Fruit fly (Drosophila melanogaster) Kc167 (cell line): Measurements from ENCODE around the gene CG4982.

ENCODE experiments used
- Myc ChIP-seq: fragments of >200 bp; optimal IDR thresholded peaks from 2 replicates; lab custom pipeline; 2017; ENCODE audit warnings: missing external identifiers
- Sin3A ChIP-seq: fragments of >200 bp; optimal IDR thresholded peaks from 2 replicates; lab custom pipeline; 2018; ENCODE audit warnings: missing external identifiers
- h ChIP-seq: fragments of >200 bp; optimal IDR thresholded peaks from 3 replicates; lab custom pipeline; 2018; ENCODE audit warnings: missing external identifiers
- insv ChIP-seq: fragments of >200 bp; optimal IDR thresholded peaks from 3 replicates; lab custom pipeline; 2018; ENCODE audit warnings: missing external identifiers
- psq ChIP-seq: fragments of >200 bp; optimal IDR thresholded peaks from 2 replicates; lab custom pipeline; 2017; ENCODE audit warnings: missing external identifiers
- ttk ChIP-seq: sonication (Bioruptor generic); optimal IDR thresholded peaks from 2 replicates; lab custom pipeline; 2017; ENCODE audit warnings: missing external identifiers

Gene CG4982

DNA sequence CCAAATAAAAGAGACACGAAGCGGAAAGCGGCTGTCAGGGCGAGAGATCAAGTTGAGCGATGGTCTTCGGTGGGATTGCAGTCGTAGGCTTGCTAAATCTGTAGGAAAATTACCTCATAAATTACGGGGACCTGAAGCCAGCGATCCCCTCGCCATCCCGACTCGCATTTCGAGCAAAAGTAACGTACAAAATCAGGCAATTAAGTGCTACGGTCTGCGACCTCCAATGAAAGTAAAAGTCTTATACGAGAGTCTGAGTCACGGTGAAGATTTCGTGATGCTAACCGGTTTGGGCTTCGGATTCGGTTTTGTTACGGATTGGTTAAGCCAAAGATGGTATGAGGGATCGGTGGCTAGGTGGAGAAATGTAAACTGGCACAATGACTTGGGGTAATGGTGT lies 38.6 kb downstream of the CG4982 start:
- TF ChIP-seq ttk (lab: Kevin White, UChicago) (no peak), Sin3A (lab: Kevin White, UChicago) (no peak), insv (lab: Kevin White, UChicago) (no peak), h (no peak), psq (lab: Kevin White, UChicago) (no peak), Myc (lab: Kevin White, UChicago) (no peak)

DNA sequence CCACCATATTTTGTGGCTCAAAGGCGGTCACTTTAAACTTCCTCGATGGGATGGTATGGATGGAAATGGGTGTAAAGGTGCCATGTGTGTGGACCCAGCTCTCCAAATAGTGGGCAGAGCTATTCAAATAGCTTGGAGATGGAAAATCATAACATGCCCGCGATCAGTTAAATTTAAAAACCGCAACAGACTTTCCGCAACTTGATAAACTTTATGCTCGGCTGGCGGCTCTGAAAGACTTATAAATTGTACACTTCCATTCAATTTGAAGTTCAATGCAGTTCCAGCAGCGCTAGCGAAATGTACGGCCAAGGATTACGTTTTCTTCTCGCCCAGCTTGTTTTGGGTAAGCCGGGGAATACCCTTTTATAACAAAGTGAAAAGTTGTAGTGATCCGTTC lies 44.8 kb downstream of the CG4982 start, which contains the start of gene CG33257:
TSS of gene CG33257 (plus strand) at position 301 of the 400 bp plus-strand sequence.
- TF ChIP-seq insv (lab: Kevin White, UChicago) (no peak), Myc (lab: Kevin White, UChicago) (no peak), psq (lab: Kevin White, UChicago) (no peak), h (no peak), ttk (lab: Kevin White, UChicago) (no peak), Sin3A (lab: Kevin White, UChicago) (no peak)

DNA sequence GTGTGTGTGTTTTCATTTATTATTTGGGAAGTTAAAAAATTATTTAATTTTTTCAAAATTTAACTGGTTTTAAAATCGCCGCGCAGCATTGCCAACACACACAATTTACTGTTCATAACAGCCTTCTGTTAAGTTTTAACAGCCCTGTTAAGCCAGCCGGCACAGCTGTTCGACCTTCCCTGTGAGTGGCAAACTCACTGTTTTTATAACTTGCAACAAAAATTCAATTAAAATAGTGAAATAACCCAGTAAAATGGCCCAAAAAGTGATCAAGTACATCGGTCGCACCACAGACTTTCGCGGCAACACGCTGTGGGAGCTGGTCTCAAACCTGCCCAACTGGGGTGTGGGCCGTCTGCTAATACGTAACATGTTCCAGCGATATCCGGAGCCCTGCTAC lies 46.7 kb downstream of the CG4982 start, which contains the start of gene mRpS34:
TSS of gene mRpS34 (plus strand) at position 161 of the 400 bp plus-strand sequence.
- TF ChIP-seq psq (lab: Kevin White, UChicago): no peak
- no peak for TF ChIP-seq Myc (lab: Kevin White, UChicago)
- TF ChIP-seq Sin3A (lab: Kevin White, UChicago): no peak
- TF ChIP-seq ttk (lab: Kevin White, UChicago): no peak
- TF ChIP-seq h: no peak
- TF ChIP-seq insv (lab: Kevin White, UChicago): no peak

DNA sequence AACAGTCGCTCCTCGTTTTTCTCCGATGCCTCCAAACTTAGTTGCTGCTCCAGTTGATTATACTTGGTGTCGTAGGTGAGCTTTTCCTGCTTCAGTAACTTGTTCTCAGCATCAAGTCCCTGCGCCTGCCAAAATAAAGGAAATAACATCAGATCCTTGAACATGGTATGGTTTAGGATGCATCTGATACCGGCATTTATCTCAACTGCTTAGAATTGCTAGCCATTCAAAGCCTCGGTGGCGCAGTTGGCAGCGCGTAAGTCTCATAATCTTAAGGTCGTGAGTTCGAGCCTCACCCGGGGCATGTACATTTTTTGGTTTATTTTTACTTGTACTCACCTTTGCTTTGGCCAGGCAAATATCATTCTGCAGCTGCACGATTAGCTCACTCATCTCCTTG lies 48.4 kb downstream of the CG4982 start:
- no peak for TF ChIP-seq insv (lab: Kevin White, UChicago)
- TF ChIP-seq psq (lab: Kevin White, UChicago): no peak
- no peak for TF ChIP-seq Myc (lab: Kevin White, UChicago)
- TF ChIP-seq Sin3A (lab: Kevin White, UChicago): no peak
- TF ChIP-seq ttk (lab: Kevin White, UChicago): no peak
- TF ChIP-seq h: no peak
